Fruit fly (Drosophila melanogaster): ENCODE data around the gene Ggamma30A.

The Ggamma30A gene

dm6 chr2L:9207133-9207532 is 49.2 kb upstream of the Ggamma30A start (continued):
- TF ChIP-seq CG7357 (GFP tag; IDR thresholded peaks at IDR 0.05) (no peak), CG1233 (GFP tag; optimal IDR thresholded peaks at IDR 0.05) (no peak), zfh1 (GFP tag; IDR thresholded peaks at IDR 0.05) (0 out of 3 replicates have a peak, but pooled peaks have one; percentile 26), zfh2 (GFP tag; optimal IDR thresholded peaks at IDR 0.05) (no peak), lola (GFP tag; optimal IDR thresholded peaks at IDR 0.05) (peak in 1 of 3 experiments; percentile 54), slou (GFP tag; optimal IDR thresholded peaks at IDR 0.05) (no peak), CG11085 (GFP tag; IDR thresholded peaks at IDR 0.05) (no peak), CG31388 (GFP tag; optimal IDR thresholded peaks at IDR 0.05) (no peak), CG17912 (GFP tag; optimal IDR thresholded peaks at IDR 0.05) (no peak), CG6272 (GFP tag; IDR thresholded peaks at IDR 0.05) (no peak), HLHmδ (GFP tag; optimal IDR thresholded peaks at IDR 0.05) (no peak), scrt (GFP tag; optimal IDR thresholded peaks at IDR 0.05) (no peak), Sox102F (GFP tag; optimal IDR thresholded peaks at IDR 0.05) (peak; percentile 81), dati (GFP tag; IDR thresholded peaks at IDR 0.05) (no peak), Dp (GFP tag; optimal IDR thresholded peaks at IDR 0.05) (no peak), CG8290 (GFP tag; optimal IDR thresholded peaks at IDR 0.05) (no peak), CG8290 (tag; optimal IDR thresholded peaks at IDR 0.05) (no peak), pb (GFP tag; optimal IDR thresholded peaks at IDR 0.05) (no peak), TFAM (GFP tag; optimal IDR thresholded peaks at IDR 0.05) (no peak), B-H1 (GFP tag; IDR thresholded peaks at IDR 0.05) (no peak), CG10462 (GFP tag; optimal IDR thresholded peaks at IDR 0.05) (no peak), hth (optimal IDR thresholded peaks at IDR 0.05) (no peak), sqz (GFP tag; optimal IDR thresholded peaks at IDR 0.05) (peak; percentile 35), CG42726 (GFP tag; IDR thresholded peaks at IDR 0.05; ENCODE audit: partially characterized antibody) (no peak), mam (GFP tag; optimal IDR thresholded peaks at IDR 0.05) (no peak), CG7786 (GFP tag; optimal IDR thresholded peaks at IDR 0.05) (no peak), stwl (tag; optimal IDR thresholded peaks at IDR 0.05) (no peak), CG14014 (GFP tag; IDR thresholded peaks at IDR 0.05) (no peak), Abd-B (GFP tag; optimal IDR thresholded peaks at IDR 0.05) (peak; percentile 35), Mad (GFP tag; optimal IDR thresholded peaks at IDR 0.05) (no peak), Sry-δ (GFP tag; optimal IDR thresholded peaks at IDR 0.05) (no peak), CG8281 (tag; optimal IDR thresholded peaks at IDR 0.05) (no peak), caup (GFP tag; optimal IDR thresholded peaks at IDR 0.05; ENCODE audit: severe bottlenecking) (no peak), CG13424 (tag; optimal IDR thresholded peaks at IDR 0.05) (peak; percentile 56), run (tag; optimal IDR thresholded peaks at IDR 0.05) (peak; percentile 32), Opbp (GFP tag; IDR thresholded peaks at IDR 0.05; ENCODE audit: partially characterized antibody) (no peak), prd (optimal IDR thresholded peaks at IDR 0.05) (no peak), prd (GFP tag; IDR thresholded peaks at IDR 0.05) (peak; percentile 46; the same call in 1 of the 3 replicates), Bgb (GFP tag; IDR thresholded peaks at IDR 0.05; ENCODE audit: partially characterized antibody) (no peak), Lhr (GFP tag; optimal IDR thresholded peaks at IDR 0.05) (no peak), CG15696 (tag; optimal IDR thresholded peaks at IDR 0.05) (no peak), pros (GFP tag; optimal IDR thresholded peaks at IDR 0.05) (no peak), Ssrp (tag; optimal IDR thresholded peaks at IDR 0.05) (peak; percentile 61), slbo (GFP tag; IDR thresholded peaks at IDR 0.05) (peak; percentile 9; the same call in 1 of the 2 replicates), al (GFP tag; IDR thresholded peaks at IDR 0.05) (no peak), ttk (GFP tag; IDR thresholded peaks at IDR 0.05) (peak; percentile 34; the same call in 1 of the 2 replicates), tgo (GFP tag; IDR thresholded peaks at IDR 0.05) (peak; percentile 25; the same call in 1 of the 3 replicates), tna (GFP tag; IDR thresholded peaks at IDR 0.05; ENCODE audit: partially characterized antibody) (no peak), grn (GFP tag; optimal IDR thresholded peaks at IDR 0.05) (no peak), vfl (GFP tag; optimal IDR thresholded peaks at IDR 0.05) (no peak), CG8478 (optimal IDR thresholded peaks at IDR 0.05) (no peak), Dfd (GFP tag; optimal IDR thresholded peaks at IDR 0.05) (no peak)
